Worm (Caenorhabditis elegans) whole organism, young adult: ENCODE data around the gene T12E12.6.

Experiments used
- Y53F4B.3 ChIP-seq: fragments of 200-800 bp; sonication (Bioruptor generic); IDR thresholded peaks from 2 replicates; pipeline ENCODE4 v1.3.6; 2022; ENCODE audit warnings: missing genetic modification reagents, missing genetic modification characterization, missing compliant biosample characterization
- attf-5 ChIP-seq: fragments of 200-800 bp; sonication (Bioruptor generic); optimal IDR thresholded peaks from 2 replicates; lab custom pipeline; 2018; ENCODE audit warnings: mild to moderate bottlenecking, missing genetic modification characterization, missing compliant biosample characterization
- ceh-100 ChIP-seq: fragments of 200-800 bp; sonication (Bioruptor generic); IDR thresholded peaks from 2 replicates; pipeline ENCODE4 v1.3.6; 2022; ENCODE audit warnings: missing genetic modification reagents, missing genetic modification characterization, missing compliant biosample characterization
- ceh-27 ChIP-seq: fragments of 200-800 bp; sonication (Bioruptor generic); optimal IDR thresholded peaks from 2 replicates; lab custom pipeline; 2018; ENCODE audit warnings: mild to moderate bottlenecking, missing genetic modification characterization, moderate library complexity, missing compliant biosample characterization
- hlh-12 ChIP-seq: sonication (generic microtip); optimal IDR thresholded peaks from 2 replicates; lab custom pipeline; 2016; ENCODE audit warnings: missing genetic modification characterization, missing compliant biosample characterization
- lin-35 ChIP-seq, 3 experiments: fragments of 150-350 bp in 2 of 3; sonication (generic microtip) in 1 of 3; optimal IDR thresholded peaks; 2 replicates each; lab custom pipeline; 2014 to 2018; ENCODE audit warnings: missing biosample characterization in 3 of 3, missing genetic modification characterization in 3 of 3, missing genetic modification reagents in 3 of 3
- pbrm-1 ChIP-seq: fragments of 200-800 bp; sonication (Bioruptor generic); IDR thresholded peaks from 2 replicates; pipeline ENCODE4 v1.3.6; 2022; ENCODE audit warnings: missing genetic modification reagents, missing genetic modification characterization, missing compliant biosample characterization
- rec-8 ChIP-seq, 2 experiments: sonication (generic microtip); optimal IDR thresholded peaks; 2 replicates each; lab custom pipeline; 2016; ENCODE audit warnings: mild to moderate bottlenecking in 2 of 2, missing genetic modification characterization in 2 of 2, missing genetic modification reagents in 2 of 2, missing genotype in 2 of 2, missing biosample characterization in 1 of 2, missing compliant biosample characterization in 1 of 2, moderate library complexity in 1 of 2
- snpc-1.1 ChIP-seq: sonication (generic microtip); optimal IDR thresholded peaks from 2 replicates; lab custom pipeline; 2017; ENCODE audit warnings: missing genetic modification characterization, mild to moderate bottlenecking, missing compliant biosample characterization, antibody characterized with exemption, moderate library complexity, missing genotype, missing genetic modification reagents; ENCODE audit not compliant: insufficient read depth
- unc-62 ChIP-seq: fragments of 150-350 bp; optimal IDR thresholded peaks from 2 replicates; lab custom pipeline; 2014; ENCODE audit warnings: missing biosample characterization, missing genetic modification reagents, missing genetic modification characterization
- zfh-2 ChIP-seq: fragments of 200-800 bp; sonication (Bioruptor generic); conservative IDR thresholded peaks from 2 replicates; pipeline ENCODE4 v1.3.6; 2022; ENCODE audit warnings: missing genetic modification reagents, missing genetic modification characterization, missing compliant biosample characterization

ce11 chrIV:5564293-5564692, 9.6 kb downstream of the T12E12.6 start:
- TF ChIP-seq unc-62 (GFP tag; lab: Kevin White, UChicago) (no peak), Y53F4B.3 (GFP tag; lab: Robert Waterston, UW) (no peak), pbrm-1 (GFP tag; lab: Robert Waterston, UW) (no peak), ceh-100 (no peak), rec-8 (tag; optimal IDR thresholded peaks at IDR 0.05; lab: Kevin White, UChicago) (no peak), snpc-1.1 (no peak), ceh-27 (GFP tag; lab: Kevin White, UChicago) (no peak), attf-5 (GFP tag; lab: Kevin White, UChicago) (no peak), zfh-2 (GFP tag; lab: Robert Waterston, UW) (no peak), lin-35 (GFP tag; optimal IDR thresholded peaks at IDR 0.05; lab: Kevin White, UChicago) (no peak), hlh-12 (tag; lab: Kevin White, UChicago) (no peak)
